Worm (Caenorhabditis elegans): ENCODE data around the gene ugt-39.

ugt-39 gene

ce11 chrV:7153046-7153445, 3.9 kb upstream of the ugt-39 start, which contains the start of gene fat-7:
TSS of gene fat-7 (minus strand) at chrV:7153146.
- TF ChIP-seq lin-14 (GFP tag; optimal IDR thresholded peaks at IDR 0.05) (no peak), efl-1 (optimal IDR thresholded peaks at IDR 0.05) (no peak), efl-1 (GFP tag; optimal IDR thresholded peaks at IDR 0.05 in 1 of 2) (peak in 1 of 2 experiments; percentile 30), nhr-77 (tag; optimal IDR thresholded peaks at IDR 0.05) (no peak)

- TF ChIP-seq ceh-63 (GFP tag; optimal IDR thresholded peaks at IDR 0.05) (no peak), sup-37 (GFP tag; optimal IDR thresholded peaks at IDR 0.05) (no peak), hpl-2 (GFP tag; optimal IDR thresholded peaks at IDR 0.05) (no peak), pqm-1 (tag; optimal IDR thresholded peaks at IDR 0.05) (no peak), mdl-1 (tag; optimal IDR thresholded peaks at IDR 0.05) (no peak), unc-62 (GFP tag; optimal IDR thresholded peaks at IDR 0.05) (no peak), aly-2 (tag; optimal IDR thresholded peaks at IDR 0.05) (no peak)
Observed at ce11 chrV:7156079-7156478, 863 bp upstream of the ugt-39 start, which contains the start of gene F10D2.10. TSS of gene F10D2.10 (minus strand) at chrV:7156179.

DNA sequence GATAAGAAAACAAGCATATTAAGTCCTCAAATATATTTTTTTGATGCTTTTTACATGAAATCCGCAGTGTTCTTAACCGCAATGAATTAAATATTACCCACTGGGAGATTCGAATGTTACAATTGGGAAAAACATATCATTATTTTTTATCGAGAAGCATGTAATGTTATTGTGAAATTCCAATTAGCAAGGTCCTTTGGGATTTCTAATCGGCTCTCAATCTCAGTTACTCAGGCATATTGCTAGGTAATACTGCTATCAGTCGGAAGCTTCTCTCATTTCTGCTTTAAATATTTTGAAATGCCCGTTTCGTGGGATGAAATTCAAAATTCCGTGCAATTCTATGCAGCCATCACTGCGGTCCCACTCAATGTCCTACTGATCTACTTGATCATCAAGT, 2.4 kb downstream of the ugt-39 start, which contains the start of gene str-204:
Gene str-204, plus strand, starts transcription at position 301 of the 400 bp plus-strand sequence.
- TF ChIP-seq nhr-90 (tag; optimal IDR thresholded peaks at IDR 0.05; ENCODE audit: poor library complexity) (no peak), dsc-1 (tag; optimal IDR thresholded peaks at IDR 0.05) (no peak), ceh-8 (GFP tag; optimal IDR thresholded peaks at IDR 0.05) (no peak), lir-3 (tag; optimal IDR thresholded peaks at IDR 0.05; ENCODE audit: poor library complexity) (no peak)

DNA sequence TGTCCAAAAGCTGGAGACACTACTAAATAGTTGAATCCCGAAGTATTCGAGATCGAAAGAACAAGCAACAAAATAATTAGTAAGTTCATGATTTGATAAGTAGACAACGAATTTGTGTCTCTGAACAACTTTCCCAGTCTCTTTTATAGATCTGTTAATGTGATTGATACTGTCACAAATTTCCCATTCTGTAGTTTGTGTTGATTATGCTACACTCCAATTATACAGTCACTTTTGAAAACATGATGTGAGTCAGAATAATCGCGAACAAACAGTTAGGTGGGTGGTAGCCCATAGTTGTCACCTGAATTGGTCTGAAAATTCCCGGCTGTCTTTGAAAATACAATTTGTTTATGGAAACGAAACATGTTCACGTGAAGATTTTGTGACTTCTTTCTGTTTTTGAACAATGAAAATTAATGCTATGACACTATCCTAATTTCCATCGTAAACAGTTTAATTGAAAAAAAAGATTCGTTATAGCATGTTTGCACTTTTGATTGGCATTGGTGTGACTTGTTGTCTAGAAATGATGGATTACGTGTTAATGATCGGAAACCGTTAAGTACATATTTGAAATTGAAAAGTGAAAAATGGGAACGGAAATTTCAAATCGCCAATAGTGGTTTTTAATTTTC, 6.7 kb downstream of the ugt-39 start, which contains the start of gene ugt-41:
Gene ugt-41, minus strand, starts transcription at position 119 of the 638 bp plus-strand sequence.
- TF ChIP-seq nhr-76 (tag; optimal IDR thresholded peaks at IDR 0.05) (no peak), lin-14 (GFP tag; optimal IDR thresholded peaks at IDR 0.05) (peak; percentile 22), nhr-28 (tag; optimal IDR thresholded peaks at IDR 0.05) (no peak), nhr-90 (tag; optimal IDR thresholded peaks at IDR 0.05; ENCODE audit: poor library complexity) (no peak), lin-13 (GFP tag; optimal IDR thresholded peaks at IDR 0.05) (no peak), mef-2 (tag; optimal IDR thresholded peaks at IDR 0.05) (no peak), nhr-85 (tag) (peak; percentile 52), aha-1 (tag; optimal IDR thresholded peaks at IDR 0.05) (no peak), nhr-19 (GFP tag; conservative IDR thresholded peaks at IDR 0.05) (0 out of 2 replicates have a peak, but pooled peaks have one; percentile 4), unc-62 (GFP tag; optimal IDR thresholded peaks at IDR 0.05) (no peak), C16A3.4 (tag; optimal IDR thresholded peaks at IDR 0.05) (no peak), elt-3 (tag; optimal IDR thresholded peaks at IDR 0.05) (peak in 1 of 6 experiments; percentile 4), mdl-1 (tag; optimal IDR thresholded peaks at IDR 0.05) (no peak), nhr-84 (tag; optimal IDR thresholded peaks at IDR 0.05) (no peak), dpl-1 (GFP tag; optimal IDR thresholded peaks at IDR 0.05) (no peak), efl-3 (GFP tag; optimal IDR thresholded peaks at IDR 0.05) (no peak), nhr-20 (tag; optimal IDR thresholded peaks at IDR 0.05) (peak; percentile 39), nhr-71 (tag; optimal IDR thresholded peaks at IDR 0.05) (peak; percentile 4), lsy-2 (tag; optimal IDR thresholded peaks at IDR 0.05) (no peak), ceh-82 (tag; optimal IDR thresholded peaks at IDR 0.05) (no peak), sup-37 (GFP tag; optimal IDR thresholded peaks at IDR 0.05) (no peak), hlh-4 (tag; optimal IDR thresholded peaks at IDR 0.05) (no peak), lin-35 (GFP tag; optimal IDR thresholded peaks at IDR 0.05) (no peak)

- TF ChIP-seq hlh-17 (GFP tag; optimal IDR thresholded peaks at IDR 0.05; ENCODE audit: borderline replicate concordance) (no peak), xbp-1 (tag; optimal IDR thresholded peaks at IDR 0.05) (no peak), lsy-2 (tag; optimal IDR thresholded peaks at IDR 0.05) (no peak), tbx-2 (tag; optimal IDR thresholded peaks at IDR 0.05) (no peak), Y116A8C.19 (tag; optimal IDR thresholded peaks at IDR 0.05; ENCODE audit: borderline replicate concordance) (no peak), egl-13 (tag; optimal IDR thresholded peaks at IDR 0.05) (no peak), lin-15B (tag; optimal IDR thresholded peaks at IDR 0.05) (no peak), lir-3 (tag; optimal IDR thresholded peaks at IDR 0.05; ENCODE audit: poor library complexity) (no peak), nhr-20 (tag; optimal IDR thresholded peaks at IDR 0.05) (no peak), pqm-1 (tag; optimal IDR thresholded peaks at IDR 0.05) (no peak), sup-37 (GFP tag; optimal IDR thresholded peaks at IDR 0.05) (no peak), swsn-7 (tag; optimal IDR thresholded peaks at IDR 0.05) (no peak), C16A3.4 (tag; optimal IDR thresholded peaks at IDR 0.05) (no peak), unc-86 (tag; optimal IDR thresholded peaks at IDR 0.05) (no peak), efl-3 (GFP tag; optimal IDR thresholded peaks at IDR 0.05) (no peak)
Observed at ce11 chrV:7164210-7164609, 7.3 kb downstream of the ugt-39 start, which contains the start of gene srh-83. TSS of gene srh-83 (plus strand) at chrV:7164510.
